Worm (Caenorhabditis elegans) whole organism, L2 larva: ENCODE measurements around the gene T26A5.6.

Experiments used
- alr-1 ChIP-seq: fragments of 150-350 bp; optimal IDR thresholded peaks from 2 replicates; lab custom pipeline; 2014; ENCODE audit warnings: missing biosample characterization, missing genetic modification characterization
- blmp-1 ChIP-seq: sonication (generic microtip); optimal IDR thresholded peaks from 2 replicates; lab custom pipeline; 2017; ENCODE audit warnings: missing genetic modification characterization, mild to moderate bottlenecking, missing compliant biosample characterization, antibody characterized with exemption, moderate library complexity; ENCODE audit not compliant: insufficient read depth
- elt-3 ChIP-seq: sonication (generic microtip); optimal IDR thresholded peaks from 2 replicates; lab custom pipeline; 2017; ENCODE audit warnings: missing biosample characterization, missing genetic modification characterization
- lsy-2 ChIP-seq, 2 experiments: fragments of 150-350 bp in 1 of 2; sonication (generic microtip) in 1 of 2; optimal IDR thresholded peaks; 2 replicates each; lab custom pipeline; 2014 to 2017; ENCODE audit warnings: missing biosample characterization in 2 of 2, missing genetic modification characterization in 2 of 2
- mbf-1 ChIP-seq: sonication (generic microtip); optimal IDR thresholded peaks from 2 replicates; lab custom pipeline; 2017; ENCODE audit warnings: missing biosample characterization, missing genetic modification characterization
- nhr-237 ChIP-seq: fragments of 150-350 bp; optimal IDR thresholded peaks from 2 replicates; lab custom pipeline; 2014; ENCODE audit warnings: missing biosample characterization, missing genetic modification characterization
- nhr-77 ChIP-seq: fragments of 150-350 bp; optimal IDR thresholded peaks from 2 replicates; lab custom pipeline; 2014; ENCODE audit warnings: missing biosample characterization, missing genetic modification characterization
- snpc-4 ChIP-seq: fragments of 150-350 bp; optimal IDR thresholded peaks from 2 replicates; lab custom pipeline; 2014; ENCODE audit warnings: missing biosample characterization, missing genetic modification characterization

DNA sequence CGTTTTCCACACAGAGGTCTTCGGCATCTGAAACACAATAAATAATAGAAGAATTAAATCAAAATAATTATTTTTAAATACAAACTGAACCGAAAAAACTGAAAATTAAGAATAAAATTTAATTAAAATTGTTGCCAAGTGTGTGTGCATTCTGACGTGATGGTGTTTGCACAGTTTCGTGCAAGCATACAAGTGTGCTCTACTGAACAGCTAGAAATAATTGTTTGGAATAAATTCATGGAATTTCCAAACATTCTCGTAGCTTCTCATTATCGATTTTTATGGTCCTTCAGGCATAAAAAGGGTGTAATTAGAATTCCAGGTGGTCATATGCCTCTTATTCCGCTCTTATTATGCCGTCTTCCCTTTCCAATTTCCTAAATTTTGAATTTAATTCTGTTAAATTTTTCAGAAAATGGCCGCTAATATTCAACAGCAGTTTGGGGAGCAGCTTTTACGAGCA is 18.7 kb downstream of the T26A5.6 start, which contains the start of the genes mrps-17 and txdc-9:
- TF ChIP-seq elt-3 (tag; lab: Kevin White, UChicago) (no peak), lsy-2 (tag; optimal IDR thresholded peaks at IDR 0.05; lab: Kevin White, UChicago) (peak; percentile 67 to 90), nhr-237 (tag; lab: Kevin White, UChicago) (no peak), snpc-4 (tag; lab: Kevin White, UChicago) (no peak), alr-1 (tag; lab: Kevin White, UChicago) (peak; percentile 94), blmp-1 (tag; lab: Kevin White, UChicago) (no peak), nhr-77 (no peak), mbf-1 (tag; lab: Kevin White, UChicago) (no peak)
